Worm (Caenorhabditis elegans) whole organism, dauer: ENCODE results near the gene C27D6.1.
"Not testable (repeated sequence)": the region's sequence is repeated elsewhere in the genome, so short reads cannot be mapped to it uniquely, and the experiment has no call there.

Experiments
- unc-62 ChIP-seq: sonication (generic microtip); optimal IDR thresholded peaks from 2 replicates; lab custom pipeline; 2017; ENCODE audit warnings: missing biosample characterization, missing genetic modification reagents, missing genetic modification characterization

Gene C27D6.1

DNA sequence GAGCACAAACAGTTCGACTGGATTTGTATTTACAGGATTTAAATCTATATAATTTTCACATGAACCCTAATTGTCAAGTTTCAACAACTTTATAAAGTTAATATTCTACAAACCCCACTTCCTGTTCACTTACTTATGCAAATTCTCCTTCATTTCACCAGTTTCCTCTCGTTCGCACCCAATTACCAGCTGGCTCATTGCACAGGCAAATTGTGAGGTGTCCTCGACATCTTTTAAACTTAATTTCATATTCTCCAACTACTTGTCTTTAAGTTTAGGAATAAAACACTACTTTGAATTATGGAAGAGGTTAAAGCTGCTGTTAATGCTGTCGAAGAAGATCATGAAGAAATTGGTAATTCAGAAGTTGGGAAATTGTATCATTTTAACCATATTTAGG is at the start of gene C27D6.1:
C27D6.1 (plus strand) TSS at position 301 of the 400 bp plus-strand sequence.
- TF ChIP-seq unc-62 (GFP tag; lab: Kevin White, UChicago): no peak

DNA sequence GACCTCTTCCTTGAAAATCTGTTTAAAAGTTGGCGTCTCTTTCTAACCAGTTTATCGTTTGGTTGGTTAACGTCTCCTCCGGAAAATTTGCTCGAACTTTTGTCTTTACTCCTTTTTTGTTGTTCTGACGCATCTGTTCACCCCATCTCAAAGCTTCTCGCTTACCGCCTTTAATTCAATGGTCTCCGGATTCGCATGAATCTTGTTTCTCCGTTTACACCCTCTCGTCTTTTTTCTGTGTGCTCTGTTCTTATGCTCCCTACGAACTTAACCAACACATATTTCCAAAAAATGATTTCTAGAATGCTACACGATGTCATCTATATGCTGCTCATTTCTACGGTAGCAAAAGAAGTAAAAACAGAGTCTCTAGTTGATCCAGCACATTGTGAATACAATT is 42.5 kb upstream of the C27D6.1 start, which contains the start of gene lgc-56:
lgc-56 (plus strand) TSS at position 301 of the 400 bp plus-strand sequence.
- TF ChIP-seq unc-62 (GFP tag; lab: Kevin White, UChicago): no peak

DNA sequence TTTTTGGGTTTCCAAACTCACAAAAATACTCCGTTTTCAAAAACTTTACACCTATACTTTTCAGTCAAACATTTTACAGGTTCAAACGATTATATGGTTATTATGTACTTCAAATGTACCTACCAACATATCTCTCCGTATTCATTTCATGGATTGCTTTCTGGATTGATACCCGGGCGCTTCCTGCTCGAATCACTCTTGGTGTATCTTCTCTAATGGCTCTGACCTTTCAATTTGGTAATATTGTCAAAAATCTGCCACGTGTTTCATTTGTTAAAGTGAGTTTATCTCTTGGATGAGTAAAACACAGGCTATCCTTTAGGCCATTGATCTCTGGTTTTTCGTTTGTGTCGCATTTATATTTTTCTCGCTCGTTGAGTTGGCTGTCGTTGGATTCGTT is 40.8 kb upstream of the C27D6.1 start:
- TF ChIP-seq unc-62 (GFP tag; lab: Kevin White, UChicago): no peak

DNA sequence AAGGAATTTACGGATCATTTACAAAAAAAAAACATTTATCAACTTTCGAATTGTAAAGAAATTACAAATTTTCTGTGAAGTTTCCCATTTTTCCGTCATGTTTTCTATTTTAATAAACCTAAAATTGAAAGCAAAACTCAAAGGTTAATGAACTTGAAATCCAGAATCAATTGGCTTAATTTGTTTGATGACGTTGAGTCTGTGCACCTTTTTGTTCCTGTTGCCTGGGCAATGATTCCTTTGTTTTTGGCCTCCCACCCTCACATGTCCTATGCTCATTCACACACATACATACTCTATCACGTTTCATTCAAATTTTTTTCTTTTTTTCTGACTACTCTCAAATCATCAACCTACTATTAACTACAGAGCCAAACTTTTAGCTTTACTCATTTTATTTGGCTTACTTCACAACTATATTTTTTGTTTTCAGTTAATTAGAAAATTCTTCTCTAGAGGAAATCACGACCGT is 36.2 kb upstream of the C27D6.1 start, which contains the start of gene F58A6.2:
F58A6.2 (plus strand) TSS at position 422 of the 472 bp plus-strand sequence.
- no peak for TF ChIP-seq unc-62 (GFP tag; lab: Kevin White, UChicago)

DNA sequence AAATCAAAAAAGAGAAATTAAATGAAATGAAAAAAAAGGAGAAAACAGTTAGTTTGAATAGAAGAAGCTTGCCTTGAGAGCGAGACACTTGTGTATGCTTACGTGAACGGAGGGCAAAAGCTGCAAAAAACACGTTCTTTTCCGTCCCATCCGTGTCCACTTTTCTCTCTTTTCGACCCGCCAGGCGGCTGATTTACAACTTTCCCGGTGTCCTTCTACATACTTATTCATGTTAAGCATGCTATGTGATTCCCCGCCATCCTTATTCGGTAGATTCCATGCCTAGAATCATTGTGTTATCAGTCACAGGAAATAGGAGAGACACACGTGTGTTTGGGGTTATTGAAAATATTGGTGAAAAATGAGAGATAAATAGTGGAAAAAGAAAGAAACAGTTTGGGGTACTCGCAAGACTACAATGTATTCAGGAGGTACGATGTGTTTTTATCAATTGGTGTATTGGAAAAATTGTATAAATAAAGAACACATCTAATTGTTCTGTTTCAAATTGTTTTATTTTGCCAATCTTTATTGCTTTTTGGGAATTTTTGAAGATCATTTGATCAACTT is 30.5 kb upstream of the C27D6.1 start, which contains the start of gene nas-29:
nas-29 (minus strand) TSS at position 92 of the 570 bp plus-strand sequence.
- no peak for TF ChIP-seq unc-62 (GFP tag; lab: Kevin White, UChicago)

DNA sequence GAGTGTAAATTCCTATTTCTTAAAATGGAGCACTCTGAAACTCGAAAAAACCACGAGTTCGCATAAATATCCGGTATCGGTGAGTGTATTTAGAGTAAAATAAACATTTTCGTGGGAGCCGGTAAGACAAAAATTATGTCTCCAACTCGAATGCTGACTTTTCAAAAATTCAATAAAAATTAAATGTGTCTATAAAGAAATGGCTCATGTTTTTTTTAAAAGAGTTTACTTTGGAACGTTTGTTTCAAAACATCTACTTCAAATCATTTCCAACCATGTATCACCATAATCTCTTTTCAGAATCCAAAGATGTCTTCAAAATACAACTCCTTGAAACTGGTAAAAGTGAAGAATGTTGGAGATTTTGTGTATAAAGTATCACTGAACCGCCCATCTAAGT is 29.9 kb upstream of the C27D6.1 start, which contains the start of gene F58A6.1:
F58A6.1 (plus strand) TSS at position 301 of the 400 bp plus-strand sequence.
- no peak for TF ChIP-seq unc-62 (GFP tag; lab: Kevin White, UChicago)

DNA sequence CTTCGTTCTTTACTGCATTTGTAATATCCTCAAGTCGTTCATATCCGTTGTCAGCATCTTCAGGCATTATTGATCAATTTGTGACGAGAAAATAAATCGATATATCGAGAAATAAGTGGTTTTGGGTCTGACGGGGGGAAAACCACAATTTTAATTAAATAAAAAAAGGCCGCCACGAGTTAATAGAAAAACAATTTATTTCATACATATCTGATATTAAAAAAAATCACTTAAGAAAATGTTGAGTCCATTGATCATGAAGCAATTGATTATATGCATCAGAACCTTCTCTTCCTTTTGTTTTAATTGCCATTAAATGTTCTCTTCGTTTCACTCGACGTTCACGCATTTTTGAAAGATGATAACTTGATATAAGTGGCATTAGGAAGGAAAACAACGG is 24.2 kb upstream of the C27D6.1 start, which contains the start of gene F58A6.5:
F58A6.5 (minus strand) TSS at position 101 of the 400 bp plus-strand sequence.
- no peak for TF ChIP-seq unc-62 (GFP tag; lab: Kevin White, UChicago)

DNA sequence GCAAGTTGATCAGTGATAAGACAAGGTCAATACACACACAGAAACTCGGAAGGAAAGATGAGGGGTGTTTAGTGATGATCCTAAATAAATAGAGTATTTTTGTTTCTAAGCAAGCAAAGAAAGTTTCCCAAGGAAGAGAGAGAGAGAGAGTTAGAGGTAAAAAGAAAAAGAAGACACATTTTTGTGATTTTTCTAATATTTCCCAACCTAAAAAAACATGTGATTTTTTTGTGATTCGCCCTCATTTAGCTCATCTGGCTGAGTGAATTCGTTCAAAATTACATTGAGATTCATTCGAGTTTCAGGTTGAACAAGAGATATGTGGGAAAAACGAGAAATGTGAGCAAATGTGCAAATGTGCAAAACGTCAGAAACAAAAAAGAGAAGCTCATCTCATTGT is 21.7 kb upstream of the C27D6.1 start, which contains the start of gene srb-16:
srb-16 (minus strand) TSS at position 101 of the 400 bp plus-strand sequence.
- TF ChIP-seq unc-62 (GFP tag; lab: Kevin White, UChicago): no peak

DNA sequence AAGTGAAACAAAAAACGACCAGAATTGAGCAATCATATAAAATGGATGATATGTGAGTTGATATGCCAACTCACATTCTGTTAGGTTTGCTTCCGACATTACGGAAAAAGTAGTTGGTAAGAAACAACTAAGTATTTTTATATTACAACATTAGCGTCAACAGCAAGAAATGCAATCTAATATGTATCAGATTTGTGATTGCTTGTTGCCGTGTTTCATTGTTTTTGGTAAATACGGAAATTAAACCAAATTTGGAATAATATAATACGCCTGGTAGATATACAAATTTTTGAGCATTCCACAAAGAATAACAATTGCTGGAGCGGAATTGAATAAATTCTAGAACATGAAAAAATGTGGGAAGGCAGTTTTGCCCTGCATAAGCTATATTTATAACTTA is 18.0 kb upstream of the C27D6.1 start, which contains the start of gene srb-12:
srb-12 (minus strand) TSS at position 101 of the 400 bp plus-strand sequence.
- no peak for TF ChIP-seq unc-62 (GFP tag; lab: Kevin White, UChicago)

DNA sequence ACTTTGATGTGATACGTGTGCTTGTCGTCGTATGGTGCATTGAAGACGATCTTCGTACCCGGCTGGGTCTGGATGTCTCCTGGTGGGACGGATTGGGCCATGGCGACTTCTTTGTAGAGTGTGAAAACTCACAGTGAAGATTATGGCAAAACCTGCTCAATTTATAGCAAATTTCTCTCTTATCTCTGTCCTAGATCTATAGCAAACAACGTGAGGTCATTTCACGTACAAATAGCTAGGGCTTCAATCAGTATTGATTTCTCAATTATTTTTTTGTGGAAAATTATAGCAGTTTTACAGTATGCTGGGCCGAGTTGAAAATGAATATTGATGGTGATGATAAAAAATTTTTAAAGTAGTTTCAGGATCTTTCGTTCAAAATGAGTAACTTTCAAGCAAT is 15.6 kb upstream of the C27D6.1 start, which contains the start of gene msp-45:
msp-45 (minus strand) TSS at position 101 of the 400 bp plus-strand sequence.
- no peak for TF ChIP-seq unc-62 (GFP tag; lab: Kevin White, UChicago)

DNA sequence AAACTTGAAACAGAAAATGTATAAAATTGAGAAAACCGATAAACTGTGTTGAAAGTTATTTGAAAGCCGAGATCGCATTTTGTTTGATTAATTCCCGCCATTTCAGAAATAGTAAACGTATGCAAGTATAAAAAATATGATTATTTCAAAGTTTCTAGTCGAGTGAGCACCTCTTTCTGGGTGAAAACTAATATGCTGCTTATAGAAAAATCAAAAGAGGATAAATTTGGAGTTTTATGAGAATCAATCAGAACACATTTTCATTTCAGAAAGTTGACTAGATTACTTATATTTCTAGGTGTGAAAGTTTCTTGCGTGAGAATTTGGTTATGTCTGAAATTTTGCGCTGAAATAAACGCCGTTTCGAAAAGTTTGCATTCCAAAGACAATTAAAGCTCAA is 15.0 kb upstream of the C27D6.1 start, which contains the start of gene srb-13:
srb-13 (minus strand) TSS at position 101 of the 400 bp plus-strand sequence.
- no peak for TF ChIP-seq unc-62 (GFP tag; lab: Kevin White, UChicago)

DNA sequence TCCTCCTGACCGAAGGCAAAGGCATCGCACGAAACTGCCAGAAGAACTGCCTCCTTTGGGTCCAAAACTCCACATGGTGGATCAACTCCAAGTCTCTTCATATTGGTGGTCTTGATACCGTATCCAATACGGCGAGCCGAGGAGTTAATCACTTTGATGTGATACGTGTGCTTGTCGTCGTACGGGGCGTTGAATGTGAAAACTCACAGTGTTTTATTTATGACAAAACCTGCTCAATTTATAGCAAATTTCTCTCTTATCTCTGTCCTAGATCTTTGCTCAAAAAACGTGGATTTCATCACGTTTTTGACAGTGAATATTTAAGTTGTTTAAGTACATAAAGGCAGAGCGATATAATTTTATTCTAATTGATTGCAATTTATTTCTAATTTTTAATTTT is 13.8 kb upstream of the C27D6.1 start, which contains the start of gene F58A6.9:
F58A6.9 (minus strand) TSS at position 101 of the 400 bp plus-strand sequence.
- TF ChIP-seq unc-62 (GFP tag; lab: Kevin White, UChicago): not testable (repeated sequence)

DNA sequence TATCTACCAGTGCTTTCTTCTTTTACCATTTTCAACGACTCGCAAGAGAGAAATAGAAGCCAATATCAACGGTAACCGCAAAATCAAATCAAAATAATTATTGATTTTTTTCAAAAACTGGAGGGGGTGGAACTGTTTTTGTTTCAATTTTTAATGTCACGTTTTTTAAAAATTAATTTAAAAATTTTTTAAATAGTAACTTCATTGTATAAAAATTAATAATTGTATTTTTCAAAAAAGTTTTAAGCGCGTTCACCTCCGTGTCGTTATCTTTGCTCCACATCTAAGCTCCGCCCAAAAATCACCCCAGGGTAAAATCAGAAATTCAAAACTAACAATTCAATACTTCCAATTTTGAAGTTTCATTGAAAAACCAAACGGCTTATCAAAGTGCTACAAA is 11.4 kb upstream of the C27D6.1 start, which contains the start of gene C27D6.11:
C27D6.11 (minus strand) TSS at position 101 of the 400 bp plus-strand sequence.
- TF ChIP-seq unc-62 (GFP tag; lab: Kevin White, UChicago): no peak

DNA sequence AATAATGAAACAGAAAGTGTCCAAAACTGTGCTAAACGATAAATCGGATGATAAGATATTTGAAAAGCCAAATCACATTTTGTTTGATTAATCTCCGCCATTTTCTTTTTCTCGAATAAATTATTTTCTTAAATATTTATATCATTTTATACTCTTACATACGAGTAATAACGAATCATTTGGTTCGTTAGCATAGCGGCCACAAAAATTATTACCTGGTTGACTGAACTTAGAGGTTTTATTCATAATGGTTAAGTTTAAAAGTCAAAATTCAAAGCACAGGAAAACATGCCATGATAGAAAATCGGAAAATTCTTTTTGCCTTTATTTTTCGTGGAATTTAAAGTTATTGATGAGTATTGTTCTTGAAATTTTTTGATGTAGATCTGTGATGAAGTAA is 9.3 kb upstream of the C27D6.1 start, which contains the start of gene srb-5:
srb-5 (minus strand) TSS at position 101 of the 400 bp plus-strand sequence.
- no peak for TF ChIP-seq unc-62 (GFP tag; lab: Kevin White, UChicago)

DNA sequence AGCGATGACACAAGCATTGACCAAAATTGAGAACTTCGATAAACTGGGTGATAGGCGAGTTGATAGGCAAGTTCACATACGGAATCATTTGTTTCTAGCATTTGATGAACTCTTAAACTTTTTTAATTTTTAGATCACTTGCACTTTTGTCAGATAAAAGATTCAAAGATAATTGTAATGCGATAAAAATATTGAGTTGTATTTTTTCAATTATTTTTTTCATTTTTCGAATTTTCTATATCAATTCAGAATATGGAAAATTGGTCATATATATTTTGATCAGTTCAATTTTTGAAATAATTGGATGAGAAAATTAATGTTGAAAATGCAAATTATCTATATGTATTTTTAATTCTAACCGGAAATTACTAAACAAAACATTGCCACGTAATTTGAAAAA is 5.8 kb upstream of the C27D6.1 start, which contains the start of gene srb-3:
srb-3 (minus strand) TSS at position 101 of the 400 bp plus-strand sequence.
- TF ChIP-seq unc-62 (GFP tag; lab: Kevin White, UChicago): no peak

DNA sequence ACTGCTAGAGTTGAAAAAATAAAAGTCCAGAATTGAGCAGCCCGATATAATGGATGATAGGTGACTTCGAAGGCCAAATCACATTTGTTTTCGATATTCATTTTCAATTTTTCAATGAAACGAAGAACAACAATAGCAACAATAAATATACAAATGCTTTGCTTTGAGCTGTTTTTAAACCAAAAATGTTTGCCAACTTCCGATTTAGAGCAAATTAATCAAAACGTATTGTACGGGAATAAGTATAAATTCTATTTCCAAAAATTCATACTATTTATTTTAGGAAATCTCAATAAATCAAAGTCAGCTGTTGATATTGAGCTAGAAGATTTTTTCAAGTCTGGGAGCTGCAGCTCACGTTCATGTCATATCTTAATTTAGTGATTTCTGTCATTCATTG is 1.6 kb upstream of the C27D6.1 start, which contains the start of gene srb-1:
srb-1 (minus strand) TSS at position 101 of the 400 bp plus-strand sequence.
- no peak for TF ChIP-seq unc-62 (GFP tag; lab: Kevin White, UChicago)
